Fruit fly (Drosophila melanogaster): ENCODE data around the gene CG4709.

DNA sequence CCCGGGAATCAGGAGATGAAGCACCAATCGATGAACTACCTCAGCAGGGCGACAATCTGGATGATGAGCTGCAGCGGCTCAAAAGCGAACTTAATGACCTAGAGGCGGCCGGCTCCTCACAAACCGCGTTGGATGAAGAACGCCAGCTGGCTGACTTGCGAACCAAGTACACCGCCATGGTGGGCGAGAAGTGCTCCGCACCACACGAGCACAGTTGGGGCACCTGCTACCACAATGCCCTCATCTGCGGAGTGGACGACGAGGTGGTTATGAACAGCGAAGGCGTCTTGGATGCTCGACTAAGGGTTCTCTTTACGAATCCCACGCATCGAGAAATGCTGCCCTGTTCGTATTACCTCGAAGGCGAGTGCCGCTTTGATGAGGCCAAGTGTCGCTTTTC is 571 bp downstream of the CG4709 start:
- TF ChIP-seq psq (optimal IDR thresholded peaks at IDR 0.05) (no peak), usp (GFP tag; optimal IDR thresholded peaks at IDR 0.05) (no peak), CG8478 (optimal IDR thresholded peaks at IDR 0.05) (no peak), pan (optimal IDR thresholded peaks at IDR 0.05) (no peak), EcR (GFP tag; optimal IDR thresholded peaks at IDR 0.05) (no peak), Dll (optimal IDR thresholded peaks at IDR 0.05) (no peak)

Measured in whole organism.